Fruit fly (Drosophila melanogaster): ENCODE results near the gene Hrb98DE.

The Hrb98DE gene

DNA sequence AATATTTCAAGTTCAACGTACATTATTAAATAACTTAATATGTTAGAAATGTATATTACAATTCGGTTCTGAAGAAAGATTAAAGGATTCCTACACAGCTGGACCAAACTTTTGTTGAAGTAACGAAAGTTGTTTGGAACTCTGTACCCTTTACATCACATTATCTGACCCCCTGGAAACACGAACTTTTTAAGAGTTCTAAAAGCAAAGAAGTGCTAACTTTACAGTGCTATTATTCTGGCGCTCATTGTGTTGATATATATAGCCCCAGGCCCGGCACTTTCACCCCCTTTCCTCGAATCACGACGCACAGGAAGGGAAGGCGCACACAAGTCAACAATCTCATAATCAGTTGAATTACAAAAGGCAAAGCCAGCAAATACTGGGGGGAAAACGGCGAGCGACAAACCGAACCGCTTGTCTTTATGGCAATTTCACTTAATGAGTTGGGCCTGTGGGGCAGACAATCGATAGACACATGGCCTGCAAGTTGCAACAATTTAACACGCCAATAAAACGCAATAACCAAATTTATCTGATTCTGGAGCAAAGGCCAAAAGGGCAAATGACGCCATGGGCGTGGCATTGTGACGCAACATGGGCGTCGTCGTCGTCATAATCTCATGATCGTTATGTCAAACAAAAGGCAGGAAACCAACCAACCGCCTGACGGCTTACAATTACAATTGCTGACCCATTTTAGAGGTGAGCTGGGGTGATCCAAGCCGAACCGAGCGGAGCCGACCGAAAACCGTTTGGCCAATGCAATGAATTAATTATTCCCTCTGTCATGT lies 29.7 kb downstream of the Hrb98DE start:
- TF ChIP-seq h (optimal IDR thresholded peaks at IDR 0.05) (no peak), insv (optimal IDR thresholded peaks at IDR 0.05) (no peak), Sin3A (optimal IDR thresholded peaks at IDR 0.05) (no peak), ttk (optimal IDR thresholded peaks at IDR 0.05) (no peak), Myc (optimal IDR thresholded peaks at IDR 0.05) (no peak), psq (optimal IDR thresholded peaks at IDR 0.05) (no peak)

DNA sequence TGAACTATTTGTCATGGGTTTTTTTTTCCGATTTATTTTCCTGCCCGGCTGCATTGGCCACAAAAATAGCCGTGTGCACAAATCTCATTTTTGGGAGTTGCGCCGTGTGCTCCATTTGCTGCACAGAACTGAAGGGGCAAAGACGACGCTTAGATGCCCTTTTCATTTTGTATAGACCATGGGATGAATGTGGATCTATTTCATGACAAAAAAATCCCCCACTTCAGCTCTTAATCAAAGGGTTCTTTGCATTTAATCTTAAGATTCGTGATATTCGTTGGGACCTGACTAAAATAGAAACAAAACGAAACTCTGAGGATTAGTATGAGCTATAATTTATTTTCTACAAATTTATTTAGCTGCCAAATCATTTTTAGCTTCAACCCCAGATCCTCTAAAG lies 30.5 kb downstream of the Hrb98DE start:
- TF ChIP-seq Sin3A (optimal IDR thresholded peaks at IDR 0.05) (no peak), Myc (optimal IDR thresholded peaks at IDR 0.05) (no peak), psq (optimal IDR thresholded peaks at IDR 0.05) (no peak), ttk (optimal IDR thresholded peaks at IDR 0.05) (no peak), insv (optimal IDR thresholded peaks at IDR 0.05) (no peak), h (optimal IDR thresholded peaks at IDR 0.05) (no peak)

DNA sequence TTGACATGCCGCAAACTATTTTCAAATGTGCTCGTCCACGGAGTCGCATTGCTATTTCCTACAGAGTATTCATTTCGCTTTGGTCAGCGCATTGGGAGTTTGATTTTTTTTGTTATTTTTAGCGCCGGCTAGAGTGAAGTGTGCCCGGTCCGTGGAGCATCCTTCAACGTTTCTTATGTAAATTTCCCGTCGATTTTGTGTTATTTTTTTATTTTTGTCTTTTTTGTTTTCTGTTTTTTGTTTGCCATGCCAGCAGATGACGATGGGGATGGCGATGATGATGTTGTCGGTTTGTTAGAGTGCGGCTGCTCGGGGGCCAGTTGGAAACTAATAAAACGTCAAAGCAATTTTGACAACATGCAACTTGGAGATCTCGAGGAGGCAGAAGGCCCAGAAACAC lies 31.2 kb downstream of the Hrb98DE start:
- no peak for TF ChIP-seq ttk (optimal IDR thresholded peaks at IDR 0.05)
- TF ChIP-seq insv (optimal IDR thresholded peaks at IDR 0.05) = no peak
- no peak for TF ChIP-seq psq (optimal IDR thresholded peaks at IDR 0.05)
- no peak for TF ChIP-seq Sin3A (optimal IDR thresholded peaks at IDR 0.05)
- TF ChIP-seq h (optimal IDR thresholded peaks at IDR 0.05) = no peak
- no peak for TF ChIP-seq Myc (optimal IDR thresholded peaks at IDR 0.05)

DNA sequence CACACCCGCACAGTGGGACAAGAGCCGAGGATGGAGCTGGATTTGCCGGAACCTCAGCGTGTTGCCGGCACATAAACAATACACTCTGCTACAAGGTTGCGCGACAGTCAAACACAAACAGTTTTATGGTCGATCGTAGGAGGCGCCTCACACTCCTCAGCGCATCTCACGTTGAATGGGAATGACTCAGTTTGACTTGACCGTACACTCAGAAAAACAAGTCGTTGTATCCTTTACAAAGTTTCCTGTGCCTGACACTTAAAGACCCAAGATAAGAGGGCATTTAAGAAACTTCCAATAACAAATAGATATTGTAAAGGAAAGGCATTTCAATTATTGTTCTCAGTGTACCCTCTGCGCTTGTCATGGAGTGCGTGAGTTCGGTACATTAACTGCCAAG lies 32.1 kb downstream of the Hrb98DE start:
- TF ChIP-seq psq (optimal IDR thresholded peaks at IDR 0.05) = no peak
- no peak for TF ChIP-seq Sin3A (optimal IDR thresholded peaks at IDR 0.05)
- no peak for TF ChIP-seq h (optimal IDR thresholded peaks at IDR 0.05)
- no peak for TF ChIP-seq Myc (optimal IDR thresholded peaks at IDR 0.05)
- TF ChIP-seq ttk (optimal IDR thresholded peaks at IDR 0.05) = no peak
- TF ChIP-seq insv (optimal IDR thresholded peaks at IDR 0.05) = no peak

- TF ChIP-seq Myc (optimal IDR thresholded peaks at IDR 0.05) = no peak
These were observed 34.1 kb downstream of the Hrb98DE start for dm6 chr3R:28633746-28634145.

- TF ChIP-seq Myc (optimal IDR thresholded peaks at IDR 0.05) (no peak), Sin3A (optimal IDR thresholded peaks at IDR 0.05) (no peak), insv (optimal IDR thresholded peaks at IDR 0.05) (no peak), ttk (optimal IDR thresholded peaks at IDR 0.05) (no peak), h (optimal IDR thresholded peaks at IDR 0.05) (no peak), psq (optimal IDR thresholded peaks at IDR 0.05) (no peak)
These were observed 34.8 kb downstream of the Hrb98DE start for dm6 chr3R:28634261-28634980.

DNA sequence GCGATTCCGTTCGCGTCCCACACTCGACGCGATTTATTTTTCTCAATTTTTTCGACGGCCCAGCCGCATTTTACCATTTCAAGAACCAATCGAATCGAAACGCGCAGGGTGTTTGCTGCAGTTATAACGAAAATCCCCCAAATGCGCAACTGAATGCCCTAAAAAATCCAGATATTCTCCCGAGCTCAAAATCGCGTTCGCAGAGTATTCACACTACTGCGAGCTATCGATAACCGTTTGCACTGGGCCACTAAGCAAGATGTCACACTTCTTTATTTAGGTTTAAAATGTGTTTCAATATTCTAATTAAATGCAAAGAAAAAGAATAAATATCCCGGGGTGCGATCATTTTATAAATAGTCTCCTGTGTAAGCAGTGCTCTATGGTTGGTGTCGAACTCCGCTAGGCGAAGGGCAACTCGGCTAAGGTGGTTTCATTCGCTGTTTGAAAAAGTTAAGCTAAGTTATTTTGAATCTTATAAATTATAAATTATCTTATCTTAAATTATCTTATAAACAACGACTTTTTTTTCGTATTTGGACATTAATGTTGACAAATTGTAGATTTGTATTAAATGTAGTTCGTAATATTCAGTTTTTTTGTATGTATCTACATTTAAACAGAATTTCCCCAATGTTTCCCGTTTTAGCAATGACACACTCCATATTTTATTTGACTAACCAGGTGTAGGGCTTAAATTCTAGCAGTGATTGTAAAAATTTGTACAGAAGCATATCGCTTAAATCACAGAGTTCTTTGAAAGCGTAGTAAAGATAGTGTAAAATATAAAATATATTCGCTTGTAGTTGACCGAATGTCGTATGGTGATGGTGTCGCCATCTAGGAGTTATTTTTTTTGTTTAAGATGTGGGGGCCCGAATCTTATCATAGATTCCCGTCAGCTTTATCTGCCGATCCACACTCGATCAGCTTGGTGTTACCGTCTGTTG lies 35.6 kb downstream of the Hrb98DE start, which contains the start of gene CG10011:
CG10011 (minus strand) TSS at position 119 of the 950 bp plus-strand sequence.
- no peak for TF ChIP-seq Myc (optimal IDR thresholded peaks at IDR 0.05)
- TF ChIP-seq h (optimal IDR thresholded peaks at IDR 0.05) = no peak

- TF ChIP-seq psq (optimal IDR thresholded peaks at IDR 0.05) (no peak), h (optimal IDR thresholded peaks at IDR 0.05) (no peak), ttk (optimal IDR thresholded peaks at IDR 0.05) (no peak), Sin3A (optimal IDR thresholded peaks at IDR 0.05) (no peak), Myc (optimal IDR thresholded peaks at IDR 0.05) (no peak), insv (optimal IDR thresholded peaks at IDR 0.05) (no peak)
These were observed 36.5 kb downstream of the Hrb98DE start, which contains the start of gene CG9988 for dm6 chr3R:28636111-28636510. TSS of gene CG9988 (plus strand) at chr3R:28636411.

DNA sequence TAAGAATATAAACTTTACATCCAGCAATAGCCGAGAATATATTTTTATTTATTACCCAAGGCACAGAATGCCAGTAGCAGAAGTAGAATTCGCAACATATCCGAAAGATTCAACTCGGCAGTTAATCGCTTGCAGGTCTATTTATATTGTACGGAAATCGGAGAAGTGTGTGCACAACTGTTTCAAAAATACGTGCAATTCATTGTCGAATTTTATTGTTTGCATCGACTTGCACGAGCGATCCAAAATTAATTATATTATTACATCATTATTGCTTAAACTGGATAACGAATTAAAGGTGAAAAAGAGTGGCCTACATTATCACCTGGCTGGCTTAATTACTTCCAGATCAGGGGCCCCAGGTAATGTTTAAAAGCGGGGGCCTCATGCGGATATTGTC lies 43.2 kb downstream of the Hrb98DE start, which contains the start of gene CG14062:
CG14062 (minus strand) TSS at position 101 of the 400 bp plus-strand sequence.
- TF ChIP-seq ttk (optimal IDR thresholded peaks at IDR 0.05) (no peak), psq (optimal IDR thresholded peaks at IDR 0.05) (no peak), h (optimal IDR thresholded peaks at IDR 0.05) (no peak), Sin3A (optimal IDR thresholded peaks at IDR 0.05) (no peak), Myc (optimal IDR thresholded peaks at IDR 0.05) (no peak), insv (optimal IDR thresholded peaks at IDR 0.05) (no peak)

- TF ChIP-seq h (optimal IDR thresholded peaks at IDR 0.05) (no peak), ttk (optimal IDR thresholded peaks at IDR 0.05) (no peak), insv (optimal IDR thresholded peaks at IDR 0.05) (no peak), Myc (optimal IDR thresholded peaks at IDR 0.05) (no peak), Sin3A (optimal IDR thresholded peaks at IDR 0.05) (no peak), psq (optimal IDR thresholded peaks at IDR 0.05) (no peak)
These were observed 50.7 kb downstream of the Hrb98DE start, which contains the start of gene CG31050 for dm6 chr3R:28650380-28650779. TSS of gene CG31050 (minus strand) at chr3R:28650480.

DNA sequence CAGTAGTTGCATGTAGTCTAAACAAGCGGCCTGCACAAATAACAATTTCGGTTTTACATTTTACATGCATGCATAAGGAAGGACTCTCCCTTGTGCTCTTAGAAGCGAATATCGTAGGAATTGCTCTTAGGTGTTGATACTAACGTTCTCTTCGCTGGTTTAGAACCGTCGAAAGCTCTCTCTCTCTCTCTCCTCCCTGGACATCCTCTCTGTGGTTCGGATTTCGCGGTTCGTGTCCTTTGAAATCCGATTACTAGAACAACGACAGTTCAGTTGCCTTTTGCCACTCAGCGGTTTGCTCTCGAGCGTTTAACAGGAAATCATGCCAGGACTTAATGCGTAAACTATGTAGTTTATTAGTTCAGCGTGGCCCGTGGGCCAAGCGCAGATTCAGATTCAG lies 55.0 kb downstream of the Hrb98DE start:
- TF ChIP-seq ttk (optimal IDR thresholded peaks at IDR 0.05) (no peak), psq (optimal IDR thresholded peaks at IDR 0.05) (no peak), Sin3A (optimal IDR thresholded peaks at IDR 0.05) (no peak), Myc (optimal IDR thresholded peaks at IDR 0.05) (no peak), insv (optimal IDR thresholded peaks at IDR 0.05) (no peak), h (optimal IDR thresholded peaks at IDR 0.05) (no peak)
